Fruit fly (Drosophila melanogaster): ENCODE data around the gene CG13907.

CG13907 gene

DNA sequence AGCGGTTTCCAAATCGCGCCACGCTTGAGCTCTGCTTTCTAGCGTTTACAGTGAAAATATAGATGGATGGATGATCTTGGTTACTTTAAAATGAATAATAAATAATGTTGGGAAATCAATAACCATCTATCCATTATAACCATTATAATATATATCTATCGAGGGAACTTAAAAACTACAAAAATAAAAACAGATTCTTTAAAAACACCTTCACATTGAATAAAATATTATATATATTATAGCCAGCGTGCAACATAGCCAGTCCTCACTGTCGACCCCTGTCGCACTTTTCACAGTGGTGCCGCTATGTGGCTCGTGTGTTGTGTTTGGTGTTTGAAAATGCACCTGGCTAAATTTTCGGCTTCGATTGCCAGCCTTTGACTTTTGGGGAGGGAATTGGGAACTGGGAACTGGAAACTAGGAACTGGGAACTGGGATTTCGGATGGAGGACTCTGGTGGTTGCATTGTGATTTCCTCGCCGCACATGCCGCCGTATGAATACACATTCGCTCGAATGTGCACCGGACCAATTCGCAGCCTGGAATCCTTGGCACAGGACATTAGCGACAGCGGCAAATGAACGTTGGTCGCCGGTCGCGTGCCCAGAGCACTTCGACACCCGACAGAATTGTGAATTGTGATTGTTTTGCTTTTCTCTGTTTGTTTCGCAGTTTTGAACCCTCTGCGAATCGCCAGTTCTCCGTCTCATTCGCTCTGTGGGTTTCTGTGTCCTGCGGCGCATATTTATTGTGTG, 23.4 kb upstream of the CG13907 start (continued):
- peak; percentile 38 for TF ChIP-seq CG4424 (GFP tag; optimal IDR thresholded peaks at IDR 0.05)
- TF ChIP-seq bsh (GFP tag; optimal IDR thresholded peaks at IDR 0.05), result peak in 1 of 2 experiments; percentile 69
- TF ChIP-seq trh (GFP tag; optimal IDR thresholded peaks at IDR 0.05), result peak; percentile 4
- TF ChIP-seq tup (GFP tag; optimal IDR thresholded peaks at IDR 0.05), result no peak
- no peak for TF ChIP-seq Bteb2 (GFP tag; optimal IDR thresholded peaks at IDR 0.05)
- peak; percentile 59 for TF ChIP-seq Blimp-1 (GFP tag; optimal IDR thresholded peaks at IDR 0.05)
- TF ChIP-seq Spps (tag; optimal IDR thresholded peaks at IDR 0.05), result peak; percentile 22
- peak; percentile 33 for TF ChIP-seq tap (tag; optimal IDR thresholded peaks at IDR 0.05)
- no peak for TF ChIP-seq CG14441 (GFP tag; IDR thresholded peaks at IDR 0.05)
- TF ChIP-seq CG34422 (GFP tag; IDR thresholded peaks at IDR 0.05), result no peak
- TF ChIP-seq BtbVII (GFP tag; optimal IDR thresholded peaks at IDR 0.05), result no peak
- no peak for TF ChIP-seq CG3838 (GFP tag; optimal IDR thresholded peaks at IDR 0.05)
- TF ChIP-seq CG4707 (GFP tag; optimal IDR thresholded peaks at IDR 0.05), result no peak
- peak; percentile 42 for TF ChIP-seq trem (tag; optimal IDR thresholded peaks at IDR 0.05)
- no peak for TF ChIP-seq sna (GFP tag; IDR thresholded peaks at IDR 0.05; ENCODE audit: partially characterized antibody)
- peak; percentile 51; the same call in 1 of the 3 replicates for TF ChIP-seq ci (GFP tag; IDR thresholded peaks at IDR 0.05)
- TF ChIP-seq disco-r (GFP tag; optimal IDR thresholded peaks at IDR 0.05), result no peak
- no peak for TF ChIP-seq CG10274 (GFP tag; optimal IDR thresholded peaks at IDR 0.05)
- no peak for TF ChIP-seq NK7.1 (GFP tag; optimal IDR thresholded peaks at IDR 0.05)
- TF ChIP-seq CG4328 (GFP tag; optimal IDR thresholded peaks at IDR 0.05), result no peak
- no peak for TF ChIP-seq sqz (GFP tag; optimal IDR thresholded peaks at IDR 0.05)
- peak; percentile 46 for TF ChIP-seq CG9727 (GFP tag; optimal IDR thresholded peaks at IDR 0.05)
- peak; percentile 79 for TF ChIP-seq CG2712 (tag; optimal IDR thresholded peaks at IDR 0.05)
- TF ChIP-seq CG3847 (GFP tag; IDR thresholded peaks at IDR 0.05), result peak; percentile 19; the same call in 1 of the 2 replicates
- TF ChIP-seq CG10959 (GFP tag; IDR thresholded peaks at IDR 0.05), result 0 out of 2 replicates have a peak, but pooled peaks have one; percentile 36
- peak; percentile 22; the same call in 1 of the 2 replicates for TF ChIP-seq CG4404 (GFP tag; IDR thresholded peaks at IDR 0.05)
- no peak for TF ChIP-seq Jarid2 (GFP tag; optimal IDR thresholded peaks at IDR 0.05)
- peak in 1 of 2 experiments; percentile 18 for TF ChIP-seq dpn (GFP tag; optimal IDR thresholded peaks at IDR 0.05)
- peak; percentile 30 for TF ChIP-seq az2 (GFP tag; optimal IDR thresholded peaks at IDR 0.05)
- no peak for TF ChIP-seq zfh1 (GFP tag; IDR thresholded peaks at IDR 0.05)
- TF ChIP-seq gro (GFP tag; optimal IDR thresholded peaks at IDR 0.05), result no peak
- TF ChIP-seq CG10267 (tag; optimal IDR thresholded peaks at IDR 0.05), result peak; percentile 59
- TF ChIP-seq NC2α (GFP tag; optimal IDR thresholded peaks at IDR 0.05), result no peak
- TF ChIP-seq Dek (tag; optimal IDR thresholded peaks at IDR 0.05), result peak; percentile 4
- TF ChIP-seq gce (GFP tag; IDR thresholded peaks at IDR 0.05), result no peak
- peak; percentile 44 for TF ChIP-seq CG33557 (GFP tag; optimal IDR thresholded peaks at IDR 0.05)
- peak; percentile 46 for TF ChIP-seq croc (GFP tag; conservative IDR thresholded peaks at IDR 0.05)
- TF ChIP-seq CG4730 (GFP tag; IDR thresholded peaks at IDR 0.05), result peak; percentile 46; the same call in 1 of the 2 replicates
- peak; percentile 1 for TF ChIP-seq Hr3 (GFP tag; optimal IDR thresholded peaks at IDR 0.05)
- TF ChIP-seq cwo (GFP tag; optimal IDR thresholded peaks at IDR 0.05), result no peak
- TF ChIP-seq prd (optimal IDR thresholded peaks at IDR 0.05), result no peak
- TF ChIP-seq prd (GFP tag; IDR thresholded peaks at IDR 0.05), result peak; percentile 76; the same call in 2 of the 3 replicates
- no peak for TF ChIP-seq CG15479 (GFP tag; optimal IDR thresholded peaks at IDR 0.05)
- no peak for TF ChIP-seq CG7963 (GFP tag; IDR thresholded peaks at IDR 0.05; ENCODE audit: partially characterized antibody)
- TF ChIP-seq danr (GFP tag; IDR thresholded peaks at IDR 0.05), result no peak
- TF ChIP-seq CG2202 (tag; optimal IDR thresholded peaks at IDR 0.05), result peak; percentile 40
- peak; percentile 99 for TF ChIP-seq grau (tag; optimal IDR thresholded peaks at IDR 0.05)
- TF ChIP-seq Sox102F (GFP tag; optimal IDR thresholded peaks at IDR 0.05), result peak; percentile 33
- peak; percentile 38 for TF ChIP-seq Sox100B (GFP tag; optimal IDR thresholded peaks at IDR 0.05)
